Fruit fly (Drosophila melanogaster) whole organism, embryonic: ENCODE data around the gene CG42795.

ENCODE experiments used
- CG10543 ChIP-seq: fragments of 200-800 bp; sonication (Bioruptor generic); optimal IDR thresholded peaks from 3 replicates; lab custom pipeline; 2017; ENCODE audit warnings: missing biosample characterization, mild to moderate bottlenecking, missing genetic modification characterization, moderate library complexity
- CG10979 ChIP-seq: fragments of 200-800 bp; sonication (Bioruptor generic); optimal IDR thresholded peaks from 2 replicates; lab custom pipeline; 2018; ENCODE audit warnings: missing biosample characterization, mild to moderate bottlenecking, missing genetic modification characterization, moderate library complexity
- CG11560 ChIP-seq: fragments of 200-800 bp; sonication (Bioruptor generic); IDR thresholded peaks from 3 replicates; pipeline ENCODE4 v1.3.6; 2022; ENCODE audit warnings: missing biosample characterization, missing genetic modification characterization
- CG12769 ChIP-seq: fragments of 200-800 bp; sonication (Bioruptor generic); optimal IDR thresholded peaks from 2 replicates; lab custom pipeline; 2019; ENCODE audit warnings: missing biosample characterization, mild to moderate bottlenecking, missing genetic modification characterization, moderate library complexity
- CG13624 ChIP-seq: fragments of 200-800 bp; sonication (Bioruptor generic); optimal IDR thresholded peaks from 2 replicates; lab custom pipeline; 2016; ENCODE audit warnings: missing biosample characterization, missing genetic modification characterization
- CG16779 ChIP-seq: fragments of 200-800 bp; sonication (Bioruptor generic); IDR thresholded peaks from 2 replicates; pipeline ENCODE4 v1.3.6; 2022; ENCODE audit warnings: missing biosample characterization, missing genetic modification characterization
- CG17359 ChIP-seq: fragments of 200-800 bp; sonication (Bioruptor generic); optimal IDR thresholded peaks from 3 replicates; lab custom pipeline; 2018; ENCODE audit warnings: missing biosample characterization, mild to moderate bottlenecking, missing genetic modification characterization, moderate library complexity
- CG17912 ChIP-seq: fragments of 200-800 bp; sonication (Bioruptor generic); optimal IDR thresholded peaks from 2 replicates; lab custom pipeline; 2018; ENCODE audit warnings: missing biosample characterization, mild to moderate bottlenecking, missing genetic modification characterization
- CG18599 ChIP-seq: fragments of 200-800 bp; sonication (Bioruptor generic); optimal IDR thresholded peaks from 3 replicates; lab custom pipeline; 2017; ENCODE audit warnings: missing biosample characterization, missing genetic modification characterization, mild to moderate bottlenecking, moderate library complexity, missing genetic modification reagents
- CG2678 ChIP-seq: fragments of 200-800 bp; sonication (Bioruptor generic); optimal IDR thresholded peaks from 3 replicates; lab custom pipeline; 2019; ENCODE audit warnings: missing biosample characterization, mild to moderate bottlenecking, missing genetic modification characterization, moderate library complexity
- CG3163 ChIP-seq: fragments of 200-800 bp; sonication (Bioruptor generic); optimal IDR thresholded peaks from 3 replicates; lab custom pipeline; 2016; ENCODE audit warnings: missing biosample characterization, missing genetic modification characterization
- CG3847 ChIP-seq: fragments of 200-800 bp; sonication (Bioruptor generic); IDR thresholded peaks from 2 replicates; pipeline ENCODE4 v1.3.6; 2022; ENCODE audit warnings: missing biosample characterization, missing genetic modification characterization
- CG3995 ChIP-seq: fragments of 200-800 bp; sonication (Bioruptor generic); optimal IDR thresholded peaks from 3 replicates; lab custom pipeline; 2016; ENCODE audit warnings: missing biosample characterization, missing genetic modification characterization
- CG4730 ChIP-seq: fragments of 200-800 bp; sonication (Bioruptor generic); IDR thresholded peaks from 2 replicates; pipeline ENCODE4 v1.3.6; 2022; ENCODE audit warnings: missing biosample characterization, missing genetic modification characterization
- CG8478 ChIP-seq: fragments of >200 bp; optimal IDR thresholded peaks from 2 replicates; lab custom pipeline; 2018
- CoRest ChIP-seq: fragments of 200-800 bp; sonication (Bioruptor generic); optimal IDR thresholded peaks from 3 replicates; lab custom pipeline; 2018; ENCODE audit warnings: missing biosample characterization, mild to moderate bottlenecking, missing genetic modification characterization, moderate library complexity
- D ChIP-seq, 2 experiments: fragments of 200-800 bp in 1 of 2; fragments of >200 bp in 1 of 2; sonication (Bioruptor generic) in 1 of 2; optimal IDR thresholded peaks; 2 replicates in 1 of 2; 3 replicates in 1 of 2; lab custom pipeline; 2017; ENCODE audit warnings: mild to moderate bottlenecking in 1 of 2, missing biosample characterization in 1 of 2, missing genetic modification characterization in 1 of 2, missing genetic modification reagents in 1 of 2
- D19A ChIP-seq: fragments of 200-800 bp; optimal IDR thresholded peaks from 3 replicates; lab custom pipeline; 2019; ENCODE audit warnings: missing biosample characterization, mild to moderate bottlenecking, missing genetic modification characterization, moderate library complexity
- D19B ChIP-seq: fragments of 200-800 bp; sonication (Bioruptor generic); optimal IDR thresholded peaks from 2 replicates; lab custom pipeline; 2017; ENCODE audit warnings: missing biosample characterization, mild to moderate bottlenecking, missing genetic modification characterization
- Dfd ChIP-seq, 2 experiments: fragments of >200 bp; optimal IDR thresholded peaks; 2 replicates each; lab custom pipeline; 2017; ENCODE audit warnings: missing biosample characterization in 2 of 2, missing genetic modification characterization in 2 of 2
- Doc2 ChIP-seq: fragments of 200-800 bp; sonication (Bioruptor generic); IDR thresholded peaks from 2 replicates; pipeline ENCODE4 v1.3.6; 2022; ENCODE audit warnings: missing biosample characterization, missing genetic modification characterization
- H15 ChIP-seq: fragments of 200-800 bp; sonication (Bioruptor generic); IDR thresholded peaks from 3 replicates; pipeline ENCODE4 v1.3.6; 2022; ENCODE audit warnings: missing biosample characterization, missing genetic modification characterization
- HLH54F ChIP-seq: fragments of 200-800 bp; sonication (Bioruptor generic); optimal IDR thresholded peaks from 3 replicates; lab custom pipeline; 2016; ENCODE audit warnings: missing biosample characterization, missing genetic modification characterization
- MTF-1 ChIP-seq: fragments of 200-800 bp; sonication (Bioruptor generic); optimal IDR thresholded peaks from 2 replicates; lab custom pipeline; 2018; ENCODE audit warnings: missing biosample characterization, mild to moderate bottlenecking, missing genetic modification characterization, borderline replicate concordance
- Poxn ChIP-seq: fragments of 200-800 bp; sonication (Bioruptor generic); IDR thresholded peaks from 2 replicates; pipeline ENCODE4 v1.3.6; 2022; ENCODE audit warnings: missing biosample characterization, missing genetic modification characterization
- Side ChIP-seq: fragments of 200-800 bp; sonication (Bioruptor generic); optimal IDR thresholded peaks from 2 replicates; lab custom pipeline; 2016; ENCODE audit warnings: missing biosample characterization, missing genetic modification characterization
- TFAM ChIP-seq: fragments of 200-800 bp; sonication (Bioruptor generic); optimal IDR thresholded peaks from 2 replicates; lab custom pipeline; 2017; ENCODE audit warnings: missing biosample characterization, missing genetic modification characterization, inconsistent platforms
- Tbp ChIP-seq: fragments of >200 bp; optimal IDR thresholded peaks from 2 replicates; lab custom pipeline; 2018; ENCODE audit warnings: missing biosample characterization, missing genetic modification characterization
- ab ChIP-seq: fragments of 200-800 bp; sonication (Bioruptor generic); optimal IDR thresholded peaks from 2 replicates; lab custom pipeline; 2016; ENCODE audit warnings: missing biosample characterization, missing genetic modification characterization
- al ChIP-seq: fragments of 200-800 bp; sonication (Bioruptor generic); IDR thresholded peaks from 2 replicates; pipeline ENCODE4 v1.3.6; 2022; ENCODE audit warnings: missing biosample characterization, missing genetic modification characterization
- bowl ChIP-seq: fragments of 200-800 bp; sonication (Bioruptor generic); IDR thresholded peaks from 2 replicates; pipeline ENCODE4 v1.3.6; 2022; ENCODE audit warnings: missing biosample characterization, missing genetic modification characterization
- br ChIP-seq: fragments of >200 bp; optimal IDR thresholded peaks from 2 replicates; lab custom pipeline; 2017
- cg ChIP-seq: fragments of 200-800 bp; sonication (Bioruptor generic); optimal IDR thresholded peaks from 3 replicates; lab custom pipeline; 2019; ENCODE audit warnings: missing biosample characterization, mild to moderate bottlenecking, missing genetic modification characterization, moderate library complexity
- eve ChIP-seq, 2 experiments: fragments of >200 bp; optimal IDR thresholded peaks; 2 replicates each; lab custom pipeline; 2017; ENCODE audit warnings: missing biosample characterization in 2 of 2, missing genetic modification characterization in 2 of 2
- gro ChIP-seq: fragments of 200-800 bp; sonication (Bioruptor generic); optimal IDR thresholded peaks from 2 replicates; lab custom pipeline; 2016; ENCODE audit warnings: missing biosample characterization, missing genetic modification characterization
- ind ChIP-seq: fragments of 200-800 bp; sonication (Bioruptor generic); optimal IDR thresholded peaks from 3 replicates; lab custom pipeline; 2016; ENCODE audit warnings: missing biosample characterization, missing genetic modification characterization
- lola ChIP-seq, 3 experiments: fragments of >200 bp in 2 of 3; fragments of 200-800 bp in 1 of 3; sonication (Bioruptor generic) in 1 of 3; optimal IDR thresholded peaks; 2 replicates each; lab custom pipeline; 2017 to 2019; ENCODE audit warnings: missing biosample characterization in 3 of 3, missing genetic modification characterization in 3 of 3, mild to moderate bottlenecking in 1 of 3, moderate library complexity in 1 of 3
- lov ChIP-seq, 2 experiments: fragments of 200-800 bp in 1 of 2; fragments of >200 bp in 1 of 2; sonication (Bioruptor generic) in 1 of 2; IDR thresholded peaks in 1 of 2; optimal IDR thresholded peaks in 1 of 2; 2 replicates in 1 of 2; 3 replicates in 1 of 2; pipeline versions ENCODE4 v1.3.6 to Lab custom; 2017 to 2022; ENCODE audit warnings: missing biosample characterization in 1 of 2, missing genetic modification characterization in 1 of 2
- maf-S ChIP-seq: fragments of 200-800 bp; sonication (Bioruptor generic); optimal IDR thresholded peaks from 2 replicates; lab custom pipeline; 2016; ENCODE audit warnings: missing biosample characterization, missing genetic modification characterization
- mam ChIP-seq: fragments of 200-800 bp; sonication (Bioruptor generic); optimal IDR thresholded peaks from 3 replicates; lab custom pipeline; 2016; ENCODE audit warnings: missing biosample characterization, missing genetic modification characterization
- oc ChIP-seq: fragments of 200-800 bp; sonication (Bioruptor generic); optimal IDR thresholded peaks from 2 replicates; lab custom pipeline; 2018; ENCODE audit warnings: missing biosample characterization, mild to moderate bottlenecking, missing genetic modification characterization, moderate library complexity
- odd ChIP-seq: fragments of 200-800 bp; sonication (Bioruptor generic); optimal IDR thresholded peaks from 2 replicates; lab custom pipeline; 2017; ENCODE audit warnings: missing biosample characterization, mild to moderate bottlenecking, missing genetic modification characterization
- p53 ChIP-seq: fragments of 200-800 bp; sonication (Bioruptor generic); optimal IDR thresholded peaks from 2 replicates; lab custom pipeline; 2016; ENCODE audit warnings: missing biosample characterization, missing genetic modification characterization
- pfk ChIP-seq: fragments of 200-800 bp; sonication (Bioruptor generic); optimal IDR thresholded peaks from 2 replicates; lab custom pipeline; 2018; ENCODE audit warnings: missing biosample characterization, mild to moderate bottlenecking, missing genetic modification characterization, moderate library complexity
- row ChIP-seq: fragments of 200-800 bp; sonication (Bioruptor generic); IDR thresholded peaks from 3 replicates; pipeline ENCODE4 v1.3.6; 2022; ENCODE audit warnings: missing biosample characterization, missing genetic modification characterization
- shn ChIP-seq: fragments of 200-800 bp; sonication (Bioruptor generic); optimal IDR thresholded peaks from 3 replicates; lab custom pipeline; 2016; ENCODE audit warnings: missing biosample characterization, missing genetic modification characterization
- sisA ChIP-seq: fragments of 200-800 bp; sonication (Bioruptor generic); IDR thresholded peaks from 2 replicates; pipeline ENCODE4 v1.3.6; 2022; ENCODE audit warnings: missing biosample characterization, missing genetic modification characterization
- tap ChIP-seq: fragments of 200-800 bp; optimal IDR thresholded peaks from 3 replicates; lab custom pipeline; 2019; ENCODE audit warnings: missing biosample characterization, mild to moderate bottlenecking, missing genetic modification characterization, moderate library complexity
- ttk ChIP-seq: fragments of 200-800 bp; sonication (Bioruptor generic); IDR thresholded peaks from 2 replicates; pipeline ENCODE4 v2.1.2; 2022; ENCODE audit warnings: missing biosample characterization, missing genetic modification characterization
- twi ChIP-seq: fragments of 200-800 bp; optimal IDR thresholded peaks from 2 replicates; lab custom pipeline; 2019; ENCODE audit warnings: missing biosample characterization, mild to moderate bottlenecking, missing genetic modification characterization, moderate library complexity
- usp ChIP-seq: fragments of >200 bp; optimal IDR thresholded peaks from 2 replicates; lab custom pipeline; 2017; ENCODE audit warnings: missing biosample characterization, missing genetic modification characterization
- wor ChIP-seq: fragments of 200-800 bp; sonication (Bioruptor generic); IDR thresholded peaks from 2 replicates; pipeline ENCODE4 v1.3.6; 2022; ENCODE audit warnings: missing biosample characterization, missing genetic modification characterization

CG42795 gene

dm6 chr3R:10203554-10203953 is 21.9 kb upstream of the CG42795 start (continued):
- TF ChIP-seq CG17912 (GFP tag; lab: Kevin White, UChicago) (no peak), CG10979 (tag; lab: Kevin White, UChicago) (peak; percentile 99), mam (no peak), odd (GFP tag; lab: Kevin White, UChicago) (no peak), cg (GFP tag; lab: Kevin White, UChicago) (no peak), HLH54F (GFP tag; lab: Kevin White, UChicago) (no peak), CG11560 (no peak), CG13624 (GFP tag; lab: Kevin White, UChicago) (peak; percentile 24), twi (tag; lab: Kevin White, UChicago) (no peak), lola (GFP tag; optimal IDR thresholded peaks at IDR 0.05; lab: Kevin White, UChicago) (no peak), tap (no peak), MTF-1 (GFP tag; lab: Kevin White, UChicago) (peak; percentile 23), D19B (GFP tag; lab: Kevin White, UChicago) (no peak), maf-S (GFP tag; lab: Kevin White, UChicago) (no peak), bowl (GFP tag; lab: Robert Waterston, UW) (no peak), Dfd (GFP tag; optimal IDR thresholded peaks at IDR 0.05; lab: Kevin White, UChicago) (no peak), p53 (GFP tag; lab: Kevin White, UChicago) (no peak), CG10543 (no peak), CG3995 (GFP tag; lab: Kevin White, UChicago) (no peak), Side (GFP tag; lab: Kevin White, UChicago) (peak; percentile 45), D (optimal IDR thresholded peaks at IDR 0.05; lab: Kevin White, UChicago) (no peak), D (GFP tag; optimal IDR thresholded peaks at IDR 0.05; lab: Kevin White, UChicago) (peak; percentile 38), ab (GFP tag; lab: Kevin White, UChicago) (no peak), pfk (GFP tag; lab: Kevin White, UChicago) (no peak), CG3847 (GFP tag; lab: Robert Waterston, UW) (0 out of 2 replicates have a peak, but pooled peaks have one; percentile 21), CoRest (tag; lab: Kevin White, UChicago) (peak; percentile 11), gro (GFP tag; lab: Kevin White, UChicago) (no peak), ind (no peak), sisA (GFP tag; lab: Robert Waterston, UW) (no peak), Tbp (no peak), CG4730 (GFP tag; lab: Robert Waterston, UW) (no peak), CG2678 (tag; lab: Kevin White, UChicago) (no peak), oc (tag; lab: Kevin White, UChicago) (no peak), CG17359 (tag; lab: Kevin White, UChicago) (peak; percentile 32), ttk (GFP tag; lab: Robert Waterston, UW) (no peak), D19A (tag; lab: Kevin White, UChicago) (no peak), CG8478 (lab: Kevin White, UChicago) (no peak), lov (optimal IDR thresholded peaks at IDR 0.05; lab: Kevin White, UChicago) (no peak), lov (GFP tag; IDR thresholded peaks at IDR 0.05; lab: Robert Waterston, UW) (0 out of 3 replicates have a peak, but pooled peaks have one; percentile 46), usp (no peak), wor (GFP tag; lab: Robert Waterston, UW) (no peak), CG12769 (no peak), CG18599 (GFP tag; lab: Kevin White, UChicago) (no peak), shn (GFP tag; lab: Kevin White, UChicago) (no peak), CG16779 (GFP tag; lab: Robert Waterston, UW) (no peak), al (no peak), Doc2 (GFP tag; lab: Robert Waterston, UW) (no peak), br (lab: Kevin White, UChicago) (no peak), Poxn (GFP tag; lab: Robert Waterston, UW) (no peak), CG3163 (no peak), row (GFP tag; lab: Robert Waterston, UW) (no peak), TFAM (GFP tag; lab: Kevin White, UChicago) (no peak), H15 (GFP tag; lab: Robert Waterston, UW) (no peak), eve (GFP tag; optimal IDR thresholded peaks at IDR 0.05; lab: Kevin White, UChicago) (peak in 1 of 2 experiments; percentile 55)
